Fruit fly (Drosophila melanogaster): ENCODE measurements around the gene nan.

DNA sequence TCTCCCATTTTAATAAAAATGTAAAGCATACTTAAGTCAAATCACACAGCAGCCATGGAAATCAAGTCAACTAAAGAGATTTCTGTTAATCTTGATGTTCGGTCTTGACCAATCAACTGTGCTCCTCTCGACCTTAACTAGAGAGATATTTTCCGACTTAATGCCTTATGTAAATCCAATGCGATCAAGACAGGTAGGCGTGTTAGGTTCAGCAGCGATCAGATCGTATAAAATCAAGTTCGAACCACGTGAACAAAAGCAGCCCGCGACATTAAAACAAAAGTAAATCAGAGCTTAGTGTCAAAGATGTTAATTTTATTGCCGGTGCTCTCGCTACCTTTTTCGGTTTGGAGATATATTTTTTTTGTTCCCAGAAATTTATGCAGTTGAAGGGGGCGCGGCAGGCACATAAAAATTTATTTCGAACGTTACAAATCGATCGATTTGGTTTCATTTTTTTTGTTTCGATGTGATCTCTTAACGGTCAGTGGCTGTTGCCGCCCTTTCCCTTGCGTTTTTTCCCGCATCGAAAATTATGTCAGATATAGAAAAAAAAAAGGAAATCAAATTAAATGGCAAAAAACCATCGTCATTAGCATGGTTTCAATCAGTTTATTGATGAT, 31.4 kb downstream of the nan start:
- TF ChIP-seq CG33017 (tag; optimal IDR thresholded peaks at IDR 0.05) (no peak), CG7101 (tag; optimal IDR thresholded peaks at IDR 0.05) (no peak), CG7045 (GFP tag; optimal IDR thresholded peaks at IDR 0.05) (no peak), bab1 (GFP tag; optimal IDR thresholded peaks at IDR 0.05) (no peak), Crg-1 (GFP tag; optimal IDR thresholded peaks at IDR 0.05) (no peak), pad (GFP tag; optimal IDR thresholded peaks at IDR 0.05) (no peak), CG11617 (GFP tag; optimal IDR thresholded peaks at IDR 0.05) (no peak), kay (GFP tag; ENCODE audit: borderline replicate concordance) (no peak), toe (GFP tag; optimal IDR thresholded peaks at IDR 0.05) (no peak)
